Worm (Caenorhabditis elegans): ENCODE data around the gene mpst-2.
"Not testable (repeated sequence)": the region's sequence is repeated elsewhere in the genome, so short reads cannot be mapped to it uniquely, and the experiment has no call there.

The mpst-2 gene

DNA sequence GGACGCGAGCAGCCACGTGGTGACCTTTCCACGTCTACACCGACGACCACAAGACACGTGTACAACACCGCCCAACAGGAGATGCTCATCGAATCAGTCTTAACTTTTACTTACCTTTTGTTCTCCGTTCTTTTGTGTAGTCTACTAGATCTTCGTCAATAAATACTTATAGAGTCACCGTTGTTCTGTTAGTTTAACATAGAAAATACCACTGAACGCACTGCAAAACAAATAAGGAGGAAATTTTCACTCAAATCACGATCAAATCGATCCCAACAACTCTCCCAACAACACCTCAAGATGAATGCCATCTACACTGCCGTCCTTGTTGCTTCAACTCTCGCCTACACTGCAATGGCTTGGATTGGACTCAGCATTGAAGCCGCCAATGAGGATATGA lies 2.5 kb downstream of the mpst-2 start, which contains the start of gene nspa-2:
Gene nspa-2 (plus strand): TSS at position 301 of the 400 bp plus-strand sequence.
- TF ChIP-seq nhr-11, ceh-16, elt-3 (tag; optimal IDR thresholded peaks at IDR 0.05): not testable (repeated sequence)

DNA sequence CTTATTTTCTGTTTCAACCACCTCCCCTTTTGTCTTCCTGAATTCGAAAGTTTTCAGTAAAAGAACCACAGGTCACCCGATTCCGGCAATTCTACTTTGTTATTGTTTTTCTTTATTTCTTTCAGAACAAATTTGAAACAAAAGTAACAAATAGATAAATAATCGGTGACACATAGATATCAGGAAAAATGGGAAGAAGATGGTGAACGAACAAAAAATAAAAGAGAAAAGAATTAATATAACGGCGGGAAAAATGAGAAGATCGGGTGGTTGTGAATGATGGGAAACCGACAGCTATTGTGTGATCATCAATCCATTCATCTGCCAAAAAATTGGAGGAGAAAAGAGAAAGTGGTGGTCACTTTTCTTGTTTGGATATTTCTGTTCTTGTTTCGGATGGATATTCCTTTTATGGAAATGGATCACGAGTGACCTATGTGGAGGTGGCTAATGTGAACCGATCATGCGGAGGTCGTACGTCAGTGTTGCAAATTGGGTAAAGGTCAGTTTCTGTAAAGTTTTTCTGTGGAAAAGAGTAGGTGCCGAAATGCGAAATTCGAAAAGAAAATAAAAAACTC lies 15.9 kb downstream of the mpst-2 start:
- TF ChIP-seq nhr-23 (tag; optimal IDR thresholded peaks at IDR 0.05): peak; percentile 54
- TF ChIP-seq nhr-43 (tag; optimal IDR thresholded peaks at IDR 0.05; ENCODE audit: poor library complexity, severe bottlenecking): no peak

DNA sequence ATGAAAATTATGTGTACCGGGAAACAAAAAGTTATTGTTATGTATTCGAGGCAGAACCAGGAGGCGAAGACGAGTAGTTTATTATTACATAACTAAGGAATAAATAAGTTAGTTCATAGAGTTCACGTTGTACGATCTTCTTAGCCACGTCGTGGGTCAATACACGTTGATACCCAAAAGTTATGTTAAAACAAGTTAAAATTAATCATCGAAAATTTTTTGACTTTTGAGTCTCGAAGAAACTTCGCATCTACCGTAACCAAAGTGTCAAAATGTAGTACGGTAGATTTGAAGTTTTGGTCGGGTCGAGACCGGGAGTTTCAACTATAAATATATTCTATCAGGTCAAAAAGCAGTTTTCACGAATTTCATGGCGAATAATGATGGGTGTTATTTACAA lies 16.5 kb downstream of the mpst-2 start, which contains the start of gene ZC412.10:
Gene ZC412.10 (minus strand): TSS at position 101 of the 400 bp plus-strand sequence.
- TF ChIP-seq daf-12, egl-27, unc-39 (tag; optimal IDR thresholded peaks at IDR 0.05): not testable (repeated sequence)

DNA sequence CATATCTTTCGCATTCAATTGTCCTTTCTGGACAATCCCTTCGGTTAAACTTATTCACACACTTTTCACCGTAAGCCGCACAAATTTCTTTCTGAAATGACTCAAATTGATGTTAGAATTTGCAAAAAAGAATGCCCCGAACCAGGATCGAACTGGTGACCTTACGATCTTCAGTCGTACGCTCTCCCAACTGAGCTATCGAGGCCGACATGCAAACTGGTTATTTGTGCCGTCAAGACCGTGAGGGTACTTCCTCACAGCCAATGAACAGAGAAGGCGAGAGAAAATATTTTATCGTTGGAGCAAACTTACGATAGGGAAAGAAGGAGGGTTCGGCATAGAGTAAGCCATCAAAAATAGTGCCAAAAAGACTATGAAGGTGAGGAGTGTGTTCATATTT lies 17.0 kb downstream of the mpst-2 start:
- TF ChIP-seq elt-2 (tag; optimal IDR thresholded peaks at IDR 0.05): peak; percentile 0
- peak; percentile 17 for TF ChIP-seq lin-15B (tag; optimal IDR thresholded peaks at IDR 0.05)
- TF ChIP-seq nhr-23 (tag; optimal IDR thresholded peaks at IDR 0.05): peak; percentile 3
- TF ChIP-seq daf-12 (tag; optimal IDR thresholded peaks at IDR 0.05): no peak
- no peak for TF ChIP-seq zag-1 (tag; optimal IDR thresholded peaks at IDR 0.05)
- TF ChIP-seq unc-62 (GFP tag; optimal IDR thresholded peaks at IDR 0.05): no peak
- no peak for TF ChIP-seq jun-1 (tag; optimal IDR thresholded peaks at IDR 0.05)
- no peak for TF ChIP-seq ceh-9 (tag; optimal IDR thresholded peaks at IDR 0.05)
- no peak for TF ChIP-seq lsy-12 (tag; optimal IDR thresholded peaks at IDR 0.05)
- TF ChIP-seq mml-1 (tag; optimal IDR thresholded peaks at IDR 0.05): no peak
- peak; percentile 98 for TF ChIP-seq snpc-4 (tag; optimal IDR thresholded peaks at IDR 0.05)
- no peak for TF ChIP-seq nhr-28 (tag; optimal IDR thresholded peaks at IDR 0.05)
- TF ChIP-seq nhr-25 (tag; optimal IDR thresholded peaks at IDR 0.05): no peak
- TF ChIP-seq egl-5 (tag; optimal IDR thresholded peaks at IDR 0.05): no peak
- no peak for TF ChIP-seq egl-27 (tag; optimal IDR thresholded peaks at IDR 0.05)
- TF ChIP-seq tbx-2 (tag; optimal IDR thresholded peaks at IDR 0.05): peak; percentile 16
- no peak for TF ChIP-seq nhr-76 (tag; optimal IDR thresholded peaks at IDR 0.05)
- no peak for TF ChIP-seq fkh-2 (tag; optimal IDR thresholded peaks at IDR 0.05)
- TF ChIP-seq ceh-16 (tag; optimal IDR thresholded peaks at IDR 0.05): no peak
- TF ChIP-seq elt-3 (tag; optimal IDR thresholded peaks at IDR 0.05): peak in 1 of 3 experiments; percentile 3
- no peak for TF ChIP-seq ama-1 (optimal IDR thresholded peaks at IDR 0.05)
- TF ChIP-seq pqm-1 (tag; optimal IDR thresholded peaks at IDR 0.05): no peak
- TF ChIP-seq nhr-12 (tag; optimal IDR thresholded peaks at IDR 0.05): no peak
- peak; percentile 31 for TF ChIP-seq nfya-1 (tag; optimal IDR thresholded peaks at IDR 0.05; ENCODE audit: insufficient read depth)
- no peak for TF ChIP-seq ZK546.5 (tag; optimal IDR thresholded peaks at IDR 0.05)
- no peak for TF ChIP-seq aly-2 (tag; optimal IDR thresholded peaks at IDR 0.05)
- no peak for TF ChIP-seq sea-2 (GFP tag; optimal IDR thresholded peaks at IDR 0.05)
- TF ChIP-seq mdl-1 (tag; optimal IDR thresholded peaks at IDR 0.05): no peak
- TF ChIP-seq ceh-82 (tag; optimal IDR thresholded peaks at IDR 0.05): no peak
- TF ChIP-seq fos-1 (tag; optimal IDR thresholded peaks at IDR 0.05): no peak
- no peak for TF ChIP-seq fkh-10 (GFP tag; optimal IDR thresholded peaks at IDR 0.05)
- no peak for TF ChIP-seq ztf-4 (tag; optimal IDR thresholded peaks at IDR 0.05)
- no peak for TF ChIP-seq nhr-237 (tag; optimal IDR thresholded peaks at IDR 0.05)
- TF ChIP-seq R02D3.7 (tag; optimal IDR thresholded peaks at IDR 0.05): no peak
- TF ChIP-seq lin-39 (tag; optimal IDR thresholded peaks at IDR 0.05): no peak
- no peak for TF ChIP-seq unc-39 (tag; optimal IDR thresholded peaks at IDR 0.05)
- TF ChIP-seq elt-1 (tag; optimal IDR thresholded peaks at IDR 0.05): no peak
- no peak for TF ChIP-seq nhr-43 (tag; optimal IDR thresholded peaks at IDR 0.05; ENCODE audit: poor library complexity, severe bottlenecking)
- TF ChIP-seq nhr-11 (tag; optimal IDR thresholded peaks at IDR 0.05): no peak
